Fruit fly (Drosophila melanogaster) ovary, adult (tissue): ENCODE results near the gene Sms.

Source experiments
- CG17801 ChIP-seq: fragments of 200-800 bp; optimal IDR thresholded peaks from 2 replicates; lab custom pipeline; 2019; ENCODE audit warnings: missing biosample characterization, mild to moderate bottlenecking, missing genetic modification characterization, moderate library complexity; ENCODE audit not compliant: partially characterized antibody

Gene Sms

dm6 chr3L:12267332-12267914 is 9.6 kb downstream of the Sms start, which contains the start of gene CG32100:
TSS of gene CG32100 (plus strand) at chr3L:12267528.
- no peak for TF ChIP-seq CG17801

- peak; percentile 87 for TF ChIP-seq CG17801
Observed at dm6 chr3L:12266343-12267287, 10.4 kb downstream of the Sms start, which contains the start of gene app. TSS of gene app (minus strand) at chr3L:12266841.

- TF ChIP-seq CG17801: peak; percentile 10
Observed at dm6 chr3L:12265526-12266342, 11.3 kb downstream of the Sms start.

- TF ChIP-seq CG17801: no peak
Observed at dm6 chr3L:12258698-12259097, 18.4 kb downstream of the Sms start.

- TF ChIP-seq CG17801: no peak
Observed at dm6 chr3L:12227219-12227618, 49.8 kb downstream of the Sms start.

dm6 chr3L:12223635-12224016 is 53.4 kb downstream of the Sms start:
- no peak for TF ChIP-seq CG17801

- TF ChIP-seq CG17801: no peak
Observed at dm6 chr3L:12222945-12223634, 54.0 kb downstream of the Sms start.
